Worm (Caenorhabditis elegans): ENCODE data around the gene clec-67.

ce11 chrIV:3965013-3965412 is 43.0 kb downstream of the clec-67 start, which contains the start of gene clec-76:
- TF ChIP-seq snpc-4 (GFP tag; optimal IDR thresholded peaks at IDR 0.05) (no peak), snpc-4 (tag; optimal IDR thresholded peaks at IDR 0.05) (no peak), ets-4 (GFP tag; optimal IDR thresholded peaks at IDR 0.05) (no peak), snpc-3.4 (tag; optimal IDR thresholded peaks at IDR 0.05) (no peak), let-607 (tag; optimal IDR thresholded peaks at IDR 0.05) (no peak), unc-62 (GFP tag; optimal IDR thresholded peaks at IDR 0.05) (no peak), B0336.3 (GFP tag; IDR thresholded peaks at IDR 0.05) (no peak), pha-4 (tag; optimal IDR thresholded peaks at IDR 0.05) (no peak), snpc-1.1 (tag; optimal IDR thresholded peaks at IDR 0.05; ENCODE audit: insufficient read depth) (no peak), nhr-27 (tag; optimal IDR thresholded peaks at IDR 0.05) (no peak), dpl-1 (GFP tag; optimal IDR thresholded peaks at IDR 0.05) (no peak), lir-1 (GFP tag; conservative IDR thresholded peaks at IDR 0.05) (no peak), ama-1 (optimal IDR thresholded peaks at IDR 0.05) (no peak), ama-1 (GFP tag; optimal IDR thresholded peaks at IDR 0.05) (no peak), attf-5 (GFP tag; optimal IDR thresholded peaks at IDR 0.05) (no peak), fkh-3 (tag; optimal IDR thresholded peaks at IDR 0.05) (no peak)
